Worm (Caenorhabditis elegans): Measurements from ENCODE around the gene fipr-5.

- TF ChIP-seq B0336.3 (GFP tag; IDR thresholded peaks at IDR 0.05) (no peak), lir-1 (GFP tag; conservative IDR thresholded peaks at IDR 0.05) (no peak), ztf-22 (GFP tag; optimal IDR thresholded peaks at IDR 0.05) (no peak), dpff-1 (tag; optimal IDR thresholded peaks at IDR 0.05) (no peak), ama-1 (optimal IDR thresholded peaks at IDR 0.05) (no peak), ama-1 (GFP tag; optimal IDR thresholded peaks at IDR 0.05) (no peak), lin-40 (tag; optimal IDR thresholded peaks at IDR 0.05) (no peak), pha-4 (tag; optimal IDR thresholded peaks at IDR 0.05) (no peak), unc-130 (GFP tag; optimal IDR thresholded peaks at IDR 0.05) (no peak)
Measured at ce11 chrV:10233330-10233729, 12.1 kb upstream of the fipr-5 start, which contains the start of gene str-182.
